Fruit fly (Drosophila melanogaster) whole organism, wandering third instar larva: ENCODE results near the gene sea.

Source experiments
- CrebA ChIP-seq: fragments of 200-800 bp; sonication (Bioruptor generic); optimal IDR thresholded peaks from 2 replicates; lab custom pipeline; 2016; ENCODE audit warnings: missing biosample characterization, mild to moderate bottlenecking, missing genetic modification characterization, borderline replicate concordance
- Hnf4 ChIP-seq: fragments of 200-800 bp; sonication (Bioruptor generic); optimal IDR thresholded peaks from 2 replicates; lab custom pipeline; 2016; ENCODE audit warnings: missing biosample characterization, mild to moderate bottlenecking, missing genetic modification characterization
- N ChIP-seq: fragments of >200 bp; optimal IDR thresholded peaks from 2 replicates; lab custom pipeline; 2018; ENCODE audit warnings: missing biosample characterization, missing external identifiers, missing genetic modification characterization
- Rel ChIP-seq, 2 experiments: fragments of 200-800 bp; sonication (Bioruptor generic) in 1 of 2; optimal IDR thresholded peaks; 2 replicates in 1 of 2; 3 replicates in 1 of 2; lab custom pipeline; 2016 to 2019; ENCODE audit warnings: mild to moderate bottlenecking in 2 of 2, missing biosample characterization in 2 of 2, missing genetic modification characterization in 2 of 2, moderate library complexity in 1 of 2
- pan ChIP-seq: fragments of >200 bp; optimal IDR thresholded peaks from 2 replicates; lab custom pipeline; 2017

DNA sequence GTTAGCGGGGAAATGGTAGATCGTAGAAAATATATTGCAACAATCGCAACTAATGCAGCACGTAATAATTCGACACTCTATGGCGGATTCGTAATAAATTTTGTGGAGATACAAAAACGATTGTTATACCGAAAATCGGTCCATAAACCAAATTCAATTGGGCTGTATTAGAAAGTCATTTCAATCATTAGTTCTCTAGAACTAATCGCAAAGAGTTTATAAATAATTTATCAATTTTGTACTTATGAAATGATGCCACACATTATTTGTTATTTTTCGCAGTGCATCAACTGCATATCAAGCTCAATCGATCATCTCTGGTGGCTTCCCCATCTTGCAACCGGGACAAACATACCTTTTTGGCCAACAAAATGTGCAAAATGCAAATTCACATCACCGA lies 45.6 kb upstream of the sea start:
- TF ChIP-seq Hnf4 (GFP tag; lab: Kevin White, UChicago), result no peak
- no peak for TF ChIP-seq N
- no peak for TF ChIP-seq pan (lab: Kevin White, UChicago)
- TF ChIP-seq Rel (GFP tag; optimal IDR thresholded peaks at IDR 0.05; lab: Kevin White, UChicago), result no peak
- no peak for TF ChIP-seq Rel (tag; optimal IDR thresholded peaks at IDR 0.05; lab: Kevin White, UChicago)
- TF ChIP-seq CrebA (GFP tag; lab: Kevin White, UChicago), result no peak
